Worm (Caenorhabditis elegans) whole organism, L1 larva: Measurements from ENCODE around the gene C55C3.3.

ENCODE experiments used
- ama-1 ChIP-seq: fragments of 150-350 bp; optimal IDR thresholded peaks from 2 replicates; lab custom pipeline; 2014
- egl-27 ChIP-seq, 2 experiments: fragments of 150-350 bp in 1 of 2; sonication (generic microtip); optimal IDR thresholded peaks; 3 replicates each; lab custom pipeline; 2017 to 2018; ENCODE audit warnings: missing biosample characterization in 2 of 2, missing genetic modification characterization in 2 of 2, missing genetic modification reagents in 2 of 2
- lin-13 ChIP-seq: fragments of 150-350 bp; optimal IDR thresholded peaks from 2 replicates; lab custom pipeline; 2014; ENCODE audit warnings: missing biosample characterization, missing genetic modification reagents, missing genetic modification characterization
- nhr-28 ChIP-seq: fragments of 150-350 bp; optimal IDR thresholded peaks from 2 replicates; lab custom pipeline; 2014; ENCODE audit warnings: missing biosample characterization, missing genetic modification characterization
- pax-3 ChIP-seq: fragments of 200-800 bp; sonication (Bioruptor generic); optimal IDR thresholded peaks from 2 replicates; lab custom pipeline; 2018; ENCODE audit warnings: mild to moderate bottlenecking, missing genetic modification characterization, moderate library complexity, missing compliant biosample characterization

DNA sequence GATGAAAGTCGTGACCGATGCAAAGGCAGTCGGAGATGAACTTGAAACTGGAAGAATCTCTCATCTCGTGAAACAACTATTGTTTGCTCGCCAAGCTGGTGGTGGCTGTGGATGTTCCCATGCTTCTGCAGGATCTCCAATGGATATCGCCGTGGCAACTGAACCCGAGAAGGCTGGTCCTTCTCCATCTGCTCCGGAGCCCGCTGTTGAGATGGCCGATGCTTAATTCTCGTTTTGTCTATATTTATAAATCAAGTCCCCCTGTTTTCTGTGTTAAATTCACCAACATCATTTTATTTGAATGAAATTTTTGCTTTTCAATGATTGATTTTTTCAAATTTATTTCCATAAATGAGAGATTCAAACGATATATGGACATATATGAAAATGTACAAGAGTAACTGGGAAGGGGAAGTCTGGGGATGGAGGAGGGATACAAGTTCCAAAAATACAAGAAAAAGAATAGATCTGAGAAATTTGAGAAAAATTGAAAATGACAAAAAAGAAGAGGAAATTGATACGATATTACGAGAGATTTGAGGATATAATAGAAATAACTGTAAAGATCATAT lies 34.2 kb upstream of the C55C3.3 start:
- TF ChIP-seq egl-27 (tag; optimal IDR thresholded peaks at IDR 0.05; lab: Kevin White, UChicago) (no peak), nhr-28 (no peak), pax-3 (tag; lab: Kevin White, UChicago) (no peak), ama-1 (lab: Kevin White, UChicago) (no peak), lin-13 (no peak)
